Fruit fly (Drosophila melanogaster): ENCODE results near the gene CG4884.

Gene CG4884

dm6 chr3R:27920883-27921282, 38.2 kb downstream of the CG4884 start, which contains the start of gene CG12259 (continued):
- no peak for TF ChIP-seq Tbp (GFP tag; optimal IDR thresholded peaks at IDR 0.05)
- TF ChIP-seq CG17385 (GFP tag; optimal IDR thresholded peaks at IDR 0.05), result peak; percentile 21
- no peak for TF ChIP-seq CG6765 (GFP tag; optimal IDR thresholded peaks at IDR 0.05)
- no peak for TF ChIP-seq Fer2 (tag; optimal IDR thresholded peaks at IDR 0.05)
- peak; percentile 27; the same call in 1 of the 3 replicates for TF ChIP-seq CG17361 (GFP tag; IDR thresholded peaks at IDR 0.05)
- no peak for TF ChIP-seq Dfd (GFP tag; optimal IDR thresholded peaks at IDR 0.05)
- peak; percentile 43 for TF ChIP-seq trem (tag; optimal IDR thresholded peaks at IDR 0.05)
- TF ChIP-seq CG5180 (GFP tag; optimal IDR thresholded peaks at IDR 0.05), result no peak
- TF ChIP-seq CG1603 (tag; optimal IDR thresholded peaks at IDR 0.05), result peak; percentile 12
- TF ChIP-seq gfzf (GFP tag; optimal IDR thresholded peaks at IDR 0.05), result peak; percentile 56
- 0 out of 3 replicates have a peak, but pooled peaks have one; percentile 10 for TF ChIP-seq CG34224 (GFP tag; IDR thresholded peaks at IDR 0.05; ENCODE audit: partially characterized antibody)
- TF ChIP-seq CG18262 (tag; optimal IDR thresholded peaks at IDR 0.05), result peak; percentile 19
- TF ChIP-seq sima (GFP tag; optimal IDR thresholded peaks at IDR 0.05), result no peak
- TF ChIP-seq CG2678 (tag; optimal IDR thresholded peaks at IDR 0.05), result peak; percentile 34

dm6 chr3R:27919385-27919789, 39.7 kb downstream of the CG4884 start, which contains the start of gene Boh1:
Boh1 (minus strand) TSS chr3R:27919460.
- TF ChIP-seq CG3163 (GFP tag; optimal IDR thresholded peaks at IDR 0.05) (no peak), gsb-n (tag; optimal IDR thresholded peaks at IDR 0.05) (peak; percentile 53), grau (tag; optimal IDR thresholded peaks at IDR 0.05) (peak; percentile 41), CG6765 (GFP tag; optimal IDR thresholded peaks at IDR 0.05) (peak; percentile 37), CG31365 (tag; optimal IDR thresholded peaks at IDR 0.05) (no peak), CG10274 (GFP tag; optimal IDR thresholded peaks at IDR 0.05) (no peak), bcd (GFP tag; optimal IDR thresholded peaks at IDR 0.05) (no peak), CG1792 (GFP tag; optimal IDR thresholded peaks at IDR 0.05) (no peak), bigmax (GFP tag; optimal IDR thresholded peaks at IDR 0.05) (no peak), Bdp1 (GFP tag; optimal IDR thresholded peaks at IDR 0.05) (no peak), CG13123 (GFP tag; optimal IDR thresholded peaks at IDR 0.05) (no peak), CG34376 (GFP tag; optimal IDR thresholded peaks at IDR 0.05) (no peak), Sox102F (GFP tag; optimal IDR thresholded peaks at IDR 0.05) (peak; percentile 18), CG13287 (GFP tag; IDR thresholded peaks at IDR 0.05; ENCODE audit: partially characterized antibody) (no peak; the same call in 1 of the 2 replicates), CG14710 (tag; optimal IDR thresholded peaks at IDR 0.05) (peak; percentile 51), CG9215 (GFP tag; IDR thresholded peaks at IDR 0.05) (no peak), sug (tag; optimal IDR thresholded peaks at IDR 0.05) (peak; percentile 48), Dip2 (GFP tag; IDR thresholded peaks at IDR 0.05) (no peak), CG11504 (tag; optimal IDR thresholded peaks at IDR 0.05) (peak; percentile 90), Med (GFP tag) (peak; percentile 69), HmgZ (tag; optimal IDR thresholded peaks at IDR 0.05) (peak; percentile 34), CG9609 (GFP tag; optimal IDR thresholded peaks at IDR 0.05) (no peak), emc (GFP tag; optimal IDR thresholded peaks at IDR 0.05) (no peak), fd102C (GFP tag; optimal IDR thresholded peaks at IDR 0.05) (no peak), ken (GFP tag; IDR thresholded peaks at IDR 0.05) (no peak), CG15269 (tag; optimal IDR thresholded peaks at IDR 0.05) (peak; percentile 45), Eip74EF (GFP tag; optimal IDR thresholded peaks at IDR 0.05) (peak in 1 of 2 experiments; percentile 12), CG15479 (GFP tag; optimal IDR thresholded peaks at IDR 0.05) (peak; percentile 25), cg (GFP tag; optimal IDR thresholded peaks at IDR 0.05) (no peak), Atf-2 (GFP tag; optimal IDR thresholded peaks at IDR 0.05) (no peak), gce (GFP tag; IDR thresholded peaks at IDR 0.05) (no peak), ssp (GFP tag; IDR thresholded peaks at IDR 0.05) (no peak), gt (GFP tag; IDR thresholded peaks at IDR 0.05) (no peak), fru (optimal IDR thresholded peaks at IDR 0.05) (no peak), CG15073 (GFP tag; optimal IDR thresholded peaks at IDR 0.05) (no peak), CG2712 (tag; optimal IDR thresholded peaks at IDR 0.05) (peak; percentile 69), CG14860 (GFP tag; IDR thresholded peaks at IDR 0.05; ENCODE audit: partially characterized antibody) (no peak)
